Worm (Caenorhabditis elegans) whole organism, L3 larva: Measurements from ENCODE around the gene glb-34.
A peak's percentile ranks its signal among the peaks of the same experiment; 100 is the strongest.

ENCODE experiments used
- R02D3.7 ChIP-seq: fragments of 150-350 bp; optimal IDR thresholded peaks from 2 replicates; lab custom pipeline; 2014; ENCODE audit warnings: missing biosample characterization, missing genetic modification characterization
- aly-2 ChIP-seq: fragments of 150-350 bp; optimal IDR thresholded peaks from 2 replicates; lab custom pipeline; 2014; ENCODE audit warnings: missing biosample characterization, missing genetic modification characterization
- ama-1 ChIP-seq: fragments of 150-350 bp; optimal IDR thresholded peaks from 2 replicates; lab custom pipeline; 2018
- ceh-16 ChIP-seq: sonication (generic microtip); optimal IDR thresholded peaks from 2 replicates; lab custom pipeline; 2017; ENCODE audit warnings: missing biosample characterization, missing genetic modification characterization
- ceh-28 ChIP-seq: fragments of 150-350 bp; optimal IDR thresholded peaks from 2 replicates; lab custom pipeline; 2014; ENCODE audit warnings: missing biosample characterization, missing genetic modification reagents, missing genetic modification characterization
- ceh-82 ChIP-seq: fragments of 150-350 bp; optimal IDR thresholded peaks from 2 replicates; lab custom pipeline; 2014; ENCODE audit warnings: missing biosample characterization, missing genetic modification characterization
- ceh-9 ChIP-seq: sonication (generic microtip); optimal IDR thresholded peaks from 2 replicates; lab custom pipeline; 2018; ENCODE audit warnings: missing biosample characterization, missing genetic modification characterization
- elt-1 ChIP-seq: fragments of 150-350 bp; optimal IDR thresholded peaks from 2 replicates; lab custom pipeline; 2014; ENCODE audit warnings: missing biosample characterization, missing genetic modification characterization
- elt-2 ChIP-seq: sonication (generic microtip); optimal IDR thresholded peaks from 2 replicates; lab custom pipeline; 2016; ENCODE audit warnings: missing genetic modification reagents, mild to moderate bottlenecking, missing genetic modification characterization, missing compliant biosample characterization
- elt-3 ChIP-seq, 3 experiments: fragments of 150-350 bp in 1 of 3; sonication (generic microtip) in 2 of 3; optimal IDR thresholded peaks; 2 replicates in 2 of 3; 4 replicates in 1 of 3; lab custom pipeline; 2014 to 2017; ENCODE audit warnings: missing biosample characterization in 3 of 3, missing genetic modification characterization in 3 of 3
- eor-1 ChIP-seq, 2 experiments: fragments of 150-350 bp; optimal IDR thresholded peaks; 2 replicates each; lab custom pipeline; 2014 to 2018; ENCODE audit warnings: missing biosample characterization in 2 of 2, missing genetic modification characterization in 2 of 2
- fkh-10 ChIP-seq: sonication (generic microtip); optimal IDR thresholded peaks from 2 replicates; lab custom pipeline; 2017; ENCODE audit warnings: missing biosample characterization, missing genetic modification reagents, missing genetic modification characterization
- fkh-2 ChIP-seq: fragments of 150-350 bp; optimal IDR thresholded peaks from 2 replicates; lab custom pipeline; 2014; ENCODE audit warnings: missing biosample characterization, missing genetic modification reagents, missing genetic modification characterization
- fos-1 ChIP-seq: fragments of 150-350 bp; optimal IDR thresholded peaks from 2 replicates; lab custom pipeline; 2014; ENCODE audit warnings: missing biosample characterization, missing genetic modification characterization
- hmg-11 ChIP-seq: sonication (generic microtip); optimal IDR thresholded peaks from 2 replicates; lab custom pipeline; 2016; ENCODE audit warnings: missing genetic modification characterization, missing compliant biosample characterization
- lin-15B ChIP-seq: fragments of 150-350 bp; optimal IDR thresholded peaks from 2 replicates; lab custom pipeline; 2014; ENCODE audit warnings: missing biosample characterization, missing genetic modification characterization
- lsy-12 ChIP-seq: sonication (generic microtip); optimal IDR thresholded peaks from 2 replicates; lab custom pipeline; 2016; ENCODE audit warnings: mild to moderate bottlenecking, missing genetic modification characterization, missing compliant biosample characterization
- mdl-1 ChIP-seq: fragments of 150-350 bp; optimal IDR thresholded peaks from 2 replicates; lab custom pipeline; 2014; ENCODE audit warnings: missing biosample characterization, missing genetic modification characterization
- nfya-1 ChIP-seq: sonication (generic microtip); optimal IDR thresholded peaks from 2 replicates; lab custom pipeline; 2017; ENCODE audit warnings: missing genetic modification characterization, mild to moderate bottlenecking, missing compliant biosample characterization, antibody characterized with exemption, moderate library complexity; ENCODE audit not compliant: insufficient read depth
- nhr-11 ChIP-seq: fragments of 150-350 bp; optimal IDR thresholded peaks from 2 replicates; lab custom pipeline; 2014; ENCODE audit warnings: missing biosample characterization, missing genetic modification characterization
- nhr-12 ChIP-seq: fragments of 150-350 bp; optimal IDR thresholded peaks from 2 replicates; lab custom pipeline; 2014; ENCODE audit warnings: missing biosample characterization, missing genetic modification characterization
- nhr-23 ChIP-seq: fragments of 150-350 bp; optimal IDR thresholded peaks from 2 replicates; lab custom pipeline; 2014; ENCODE audit warnings: missing biosample characterization, missing genetic modification reagents, missing genetic modification characterization
- nhr-237 ChIP-seq: fragments of 150-350 bp; optimal IDR thresholded peaks from 2 replicates; lab custom pipeline; 2014; ENCODE audit warnings: missing biosample characterization, missing genetic modification characterization
- nhr-25 ChIP-seq: sonication (generic microtip); optimal IDR thresholded peaks from 2 replicates; lab custom pipeline; 2017; ENCODE audit warnings: missing biosample characterization, missing genetic modification characterization
- nhr-67 ChIP-seq: fragments of 150-350 bp; optimal IDR thresholded peaks from 2 replicates; lab custom pipeline; 2014; ENCODE audit warnings: missing biosample characterization, missing genetic modification characterization
- nhr-76 ChIP-seq: fragments of 150-350 bp; sonication (generic microtip); optimal IDR thresholded peaks from 5 replicates; lab custom pipeline; 2014; ENCODE audit warnings: missing biosample characterization, missing genetic modification characterization
- nhr-77 ChIP-seq: fragments of 150-350 bp; optimal IDR thresholded peaks from 2 replicates; lab custom pipeline; 2014; ENCODE audit warnings: missing biosample characterization, missing genetic modification characterization
- pha-4 ChIP-seq: fragments of 150-350 bp; optimal IDR thresholded peaks from 2 replicates; lab custom pipeline; 2014; ENCODE audit warnings: missing biosample characterization, missing genetic modification reagents, missing genetic modification characterization
- sea-2 ChIP-seq: fragments of 150-350 bp; sonication (generic microtip); optimal IDR thresholded peaks from 4 replicates; lab custom pipeline; 2014; ENCODE audit warnings: missing biosample characterization, missing genetic modification reagents, missing genetic modification characterization
- skn-1 ChIP-seq: fragments of 150-350 bp; optimal IDR thresholded peaks from 2 replicates; lab custom pipeline; 2014; ENCODE audit warnings: missing biosample characterization, missing genetic modification characterization
- snpc-4 ChIP-seq: fragments of 150-350 bp; optimal IDR thresholded peaks from 2 replicates; lab custom pipeline; 2014; ENCODE audit warnings: missing biosample characterization, missing genetic modification characterization
- unc-39 ChIP-seq: sonication (generic microtip); optimal IDR thresholded peaks from 4 replicates; lab custom pipeline; 2017; ENCODE audit warnings: missing biosample characterization, missing genetic modification characterization
- unc-62 ChIP-seq: fragments of 150-350 bp; sonication (generic microtip); optimal IDR thresholded peaks from 4 replicates; lab custom pipeline; 2014; ENCODE audit warnings: missing biosample characterization, missing genetic modification reagents, missing genetic modification characterization
- zag-1 ChIP-seq: fragments of 150-350 bp; optimal IDR thresholded peaks from 2 replicates; lab custom pipeline; 2014; ENCODE audit warnings: missing biosample characterization, missing genetic modification characterization
- ztf-11 ChIP-seq: fragments of 150-350 bp; optimal IDR thresholded peaks from 2 replicates; lab custom pipeline; 2014; ENCODE audit warnings: missing biosample characterization, missing genetic modification characterization
- ztf-4 ChIP-seq: fragments of 150-350 bp; optimal IDR thresholded peaks from 2 replicates; lab custom pipeline; 2014; ENCODE audit warnings: missing biosample characterization, missing genetic modification characterization

glb-34 gene

DNA sequence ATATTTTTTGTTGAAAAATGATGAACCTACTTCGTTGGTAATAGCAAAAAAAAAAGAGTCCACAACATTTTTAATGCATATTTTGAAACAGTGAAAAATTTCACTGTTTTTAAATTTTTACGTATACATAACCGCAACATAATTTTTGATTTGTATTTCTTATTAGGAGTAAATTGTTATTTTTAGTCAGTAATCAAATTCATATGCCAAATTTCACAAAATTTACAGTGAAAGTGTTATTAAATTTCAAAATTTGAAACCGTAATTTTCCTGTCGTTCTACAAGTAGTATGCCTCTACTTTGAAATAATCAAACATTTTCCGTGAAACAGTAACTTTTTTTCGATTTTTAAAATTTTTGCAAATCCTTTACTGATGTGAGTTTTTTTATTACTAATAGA is 45.5 kb upstream of the glb-34 start:
- TF ChIP-seq nhr-76 (tag; lab: Kevin White, UChicago) (no peak), fkh-2 (no peak), aly-2 (tag; lab: Kevin White, UChicago) (no peak), ceh-28 (no peak), skn-1 (tag; lab: Kevin White, UChicago) (no peak), nhr-12 (no peak), R02D3.7 (tag; lab: Kevin White, UChicago) (no peak), fos-1 (tag; lab: Kevin White, UChicago) (no peak), unc-39 (tag; lab: Kevin White, UChicago) (no peak)

DNA sequence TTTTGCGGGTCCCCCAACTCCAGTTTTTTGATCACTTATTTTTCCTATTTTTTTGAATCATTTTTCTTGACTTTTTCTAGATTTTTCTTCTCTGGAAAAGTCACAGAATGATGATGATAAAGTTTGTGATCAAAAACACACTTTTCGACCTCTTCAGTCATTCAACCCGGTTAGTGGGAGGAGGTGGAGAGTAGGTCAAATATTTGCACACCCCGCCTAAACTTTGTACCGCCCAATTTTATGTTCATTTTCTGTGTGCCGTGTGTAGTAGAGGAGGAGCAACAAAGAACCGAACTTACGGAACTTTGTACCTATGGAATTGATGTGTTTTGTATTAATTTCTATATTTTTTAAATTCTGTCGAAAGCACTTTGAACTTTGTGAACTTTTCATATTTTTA is 45.0 kb upstream of the glb-34 start:
- TF ChIP-seq pha-4 (tag; lab: Kevin White, UChicago), result peak; percentile 59
- TF ChIP-seq nhr-25 (tag; lab: Kevin White, UChicago), result no peak
- TF ChIP-seq sea-2 (GFP tag; lab: Kevin White, UChicago), result no peak
- no peak for TF ChIP-seq nhr-23
- no peak for TF ChIP-seq aly-2 (tag; lab: Kevin White, UChicago)
- TF ChIP-seq ceh-9 (tag; lab: Kevin White, UChicago), result no peak
- TF ChIP-seq fkh-10 (GFP tag; lab: Kevin White, UChicago), result no peak
- no peak for TF ChIP-seq zag-1 (tag; lab: Kevin White, UChicago)
- TF ChIP-seq nhr-11 (tag; lab: Kevin White, UChicago), result no peak
- TF ChIP-seq elt-2 (tag; lab: Kevin White, UChicago), result peak; percentile 31
- no peak for TF ChIP-seq R02D3.7 (tag; lab: Kevin White, UChicago)
- no peak for TF ChIP-seq nhr-77
- no peak for TF ChIP-seq snpc-4 (tag; lab: Kevin White, UChicago)
- TF ChIP-seq ama-1 (lab: Kevin White, UChicago), result peak; percentile 23
- no peak for TF ChIP-seq elt-1 (tag; lab: Kevin White, UChicago)
- TF ChIP-seq nhr-76 (tag; lab: Kevin White, UChicago), result no peak
- TF ChIP-seq unc-62 (GFP tag; lab: Kevin White, UChicago), result no peak
- TF ChIP-seq nhr-67 (tag; lab: Kevin White, UChicago), result no peak

DNA sequence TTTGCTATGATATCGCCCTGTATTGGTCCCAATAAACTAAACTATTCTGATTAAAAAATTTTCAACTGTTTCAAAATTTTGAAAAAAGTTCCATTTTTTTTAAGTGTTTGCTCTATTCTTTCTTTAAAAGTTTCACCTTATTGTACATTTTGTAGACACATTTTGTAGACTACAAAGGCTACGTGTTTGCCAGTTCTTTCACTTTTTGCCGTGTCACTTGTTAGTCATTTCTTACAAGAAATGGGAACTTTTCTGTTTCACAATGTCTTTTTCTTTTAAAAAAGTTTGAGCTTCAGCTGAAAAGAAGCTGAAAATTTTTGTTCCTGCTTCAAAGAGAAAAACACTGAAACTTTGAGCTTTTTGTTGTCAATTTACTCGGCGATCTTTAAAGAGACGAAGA is 44.6 kb upstream of the glb-34 start:
- no peak for TF ChIP-seq eor-1 (tag; optimal IDR thresholded peaks at IDR 0.05; lab: Kevin White, UChicago)
- no peak for TF ChIP-seq ceh-82 (tag; lab: Kevin White, UChicago)
- no peak for TF ChIP-seq ceh-9 (tag; lab: Kevin White, UChicago)
- TF ChIP-seq unc-62 (GFP tag; lab: Kevin White, UChicago), result no peak
- no peak for TF ChIP-seq ztf-11 (tag; lab: Kevin White, UChicago)
- TF ChIP-seq nhr-11 (tag; lab: Kevin White, UChicago), result no peak
- no peak for TF ChIP-seq lin-15B (tag; lab: Kevin White, UChicago)
- no peak for TF ChIP-seq elt-3 (tag; optimal IDR thresholded peaks at IDR 0.05; lab: Kevin White, UChicago)
- no peak for TF ChIP-seq nhr-77
- TF ChIP-seq hmg-11 (tag; lab: Kevin White, UChicago), result no peak
- no peak for TF ChIP-seq lsy-12
- no peak for TF ChIP-seq mdl-1 (tag; lab: Kevin White, UChicago)
- no peak for TF ChIP-seq skn-1 (tag; lab: Kevin White, UChicago)
- TF ChIP-seq ceh-16, result no peak
- TF ChIP-seq nhr-12, result no peak
- no peak for TF ChIP-seq aly-2 (tag; lab: Kevin White, UChicago)
- TF ChIP-seq nhr-67 (tag; lab: Kevin White, UChicago), result no peak
- TF ChIP-seq elt-1 (tag; lab: Kevin White, UChicago), result no peak

DNA sequence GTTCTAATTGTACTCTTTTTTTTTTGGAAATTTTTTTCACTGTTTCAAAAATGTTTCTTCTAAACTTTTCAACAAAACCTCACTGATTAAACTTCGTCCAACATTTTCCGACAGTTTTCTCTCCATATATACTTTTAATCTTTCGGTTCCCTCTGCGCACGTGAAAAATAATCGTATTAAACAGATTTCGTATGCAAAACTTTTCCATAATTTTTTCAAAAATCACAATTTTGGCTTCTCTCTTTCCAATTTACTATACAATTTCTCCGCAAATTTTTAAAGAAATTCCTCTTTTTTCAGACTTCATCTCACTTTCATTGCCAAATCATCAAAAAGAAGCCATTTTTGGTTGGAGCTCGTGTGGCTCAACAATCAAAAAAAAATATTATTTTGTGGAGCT is 43.8 kb upstream of the glb-34 start, which contains the start of gene dmd-6:
TSS of gene dmd-6 (plus strand) at position 301 of the 400 bp plus-strand sequence.
- TF ChIP-seq nhr-23 (no peak), nfya-1 (tag; lab: Kevin White, UChicago) (no peak), R02D3.7 (tag; lab: Kevin White, UChicago) (no peak), ztf-4 (tag; lab: Kevin White, UChicago) (no peak), unc-39 (tag; lab: Kevin White, UChicago) (no peak), nhr-237 (tag; lab: Kevin White, UChicago) (no peak), fkh-10 (GFP tag; lab: Kevin White, UChicago) (no peak)
- TF ChIP-seq, all 47 proteins: peak for 0
